Fruit fly (Drosophila melanogaster): ENCODE measurements around the gene RanBP3.
A peak's percentile ranks its signal among the peaks of the same experiment; 100 is the strongest.

RanBP3 gene

DNA sequence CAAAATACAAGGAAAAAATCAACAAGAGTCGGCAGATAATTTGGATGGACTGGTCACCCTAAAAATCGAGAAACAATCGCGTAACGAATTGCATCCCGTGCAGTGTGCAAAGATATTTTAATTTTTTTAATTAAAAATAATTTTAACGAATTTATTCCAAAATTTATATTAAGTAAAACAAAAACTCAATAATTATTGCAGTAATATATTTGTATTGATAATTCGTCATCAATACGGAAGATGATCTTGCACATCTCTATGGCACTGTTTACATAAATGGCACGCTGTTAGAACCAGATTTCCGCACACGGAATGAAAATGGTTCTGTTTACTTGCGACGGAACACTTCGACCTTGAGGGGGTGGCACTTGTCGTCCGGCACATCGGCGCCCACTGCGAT is 20.2 kb upstream of the RanBP3 start, which contains the start of gene tst (continued):
- peak; percentile 95 for TF ChIP-seq Hr3 (GFP tag; optimal IDR thresholded peaks at IDR 0.05)
- peak; percentile 89 for TF ChIP-seq CG7556 (GFP tag; optimal IDR thresholded peaks at IDR 0.05)
- TF ChIP-seq CG7372 (GFP tag; IDR thresholded peaks at IDR 0.05): peak; percentile 97
- TF ChIP-seq CG12942 (GFP tag; optimal IDR thresholded peaks at IDR 0.05): peak; percentile 92
- TF ChIP-seq Dfd (GFP tag; optimal IDR thresholded peaks at IDR 0.05): no peak
- peak; percentile 68 for TF ChIP-seq CG8281 (tag; optimal IDR thresholded peaks at IDR 0.05)
- peak in 1 of 2 experiments; percentile 86 for TF ChIP-seq Eip74EF (GFP tag; optimal IDR thresholded peaks at IDR 0.05)
- peak in 1 of 2 experiments; percentile 36 for TF ChIP-seq insv (GFP tag; optimal IDR thresholded peaks at IDR 0.05)
- TF ChIP-seq CG15073 (GFP tag; optimal IDR thresholded peaks at IDR 0.05): peak; percentile 42
- TF ChIP-seq Atf6 (GFP tag; IDR thresholded peaks at IDR 0.05): peak; percentile 91
- TF ChIP-seq Dek (tag; optimal IDR thresholded peaks at IDR 0.05): peak; percentile 90
- TF ChIP-seq ro (GFP tag; IDR thresholded peaks at IDR 0.05): peak; percentile 94
- TF ChIP-seq br (optimal IDR thresholded peaks at IDR 0.05): no peak
- TF ChIP-seq CG12219 (GFP tag; optimal IDR thresholded peaks at IDR 0.05): peak; percentile 40
- TF ChIP-seq CG18599 (GFP tag; optimal IDR thresholded peaks at IDR 0.05): peak; percentile 90
- TF ChIP-seq CG7271 (tag; optimal IDR thresholded peaks at IDR 0.05): peak; percentile 87
- peak; percentile 89 for TF ChIP-seq Fer1 (GFP tag; optimal IDR thresholded peaks at IDR 0.05)
- TF ChIP-seq pho (GFP tag; optimal IDR thresholded peaks at IDR 0.05): peak; percentile 19
- peak; percentile 95 for TF ChIP-seq nmo (GFP tag; optimal IDR thresholded peaks at IDR 0.05)
- peak; percentile 93 for TF ChIP-seq CG17612 (GFP tag; IDR thresholded peaks at IDR 0.05)
- TF ChIP-seq al (GFP tag; IDR thresholded peaks at IDR 0.05): peak; percentile 98
- TF ChIP-seq CG33213 (GFP tag; optimal IDR thresholded peaks at IDR 0.05): peak; percentile 24
- no peak for TF ChIP-seq CG4707 (GFP tag; optimal IDR thresholded peaks at IDR 0.05)
- peak; percentile 67 to 87 for TF ChIP-seq Pdp1 (GFP tag; optimal IDR thresholded peaks at IDR 0.05)
- TF ChIP-seq CG4730 (GFP tag; IDR thresholded peaks at IDR 0.05): peak; percentile 96
- TF ChIP-seq CG12299 (tag; optimal IDR thresholded peaks at IDR 0.05): peak; percentile 78
- peak; percentile 16 for TF ChIP-seq tx (GFP tag; optimal IDR thresholded peaks at IDR 0.05)
- TF ChIP-seq CG7987 (GFP tag; optimal IDR thresholded peaks at IDR 0.05): peak; percentile 75
- peak; percentile 83 for TF ChIP-seq CG18764 (GFP tag; optimal IDR thresholded peaks at IDR 0.05)
- TF ChIP-seq Bdp1 (GFP tag; optimal IDR thresholded peaks at IDR 0.05): peak; percentile 36
- peak; percentile 46 for TF ChIP-seq Dref (GFP tag; IDR thresholded peaks at IDR 0.05)
- TF ChIP-seq Ets65A (GFP tag): peak; percentile 92
- no peak for TF ChIP-seq CG3163 (GFP tag; optimal IDR thresholded peaks at IDR 0.05)
- TF ChIP-seq pum (GFP tag; optimal IDR thresholded peaks at IDR 0.05): peak; percentile 53
- TF ChIP-seq Nf-YB (GFP tag; optimal IDR thresholded peaks at IDR 0.05): peak; percentile 69
- peak; percentile 20 for TF ChIP-seq Dp (GFP tag; optimal IDR thresholded peaks at IDR 0.05)
- TF ChIP-seq CG30020 (tag; optimal IDR thresholded peaks at IDR 0.05): peak; percentile 72
- TF ChIP-seq otp (GFP tag; IDR thresholded peaks at IDR 0.05): peak; percentile 88; the same call in 2 of the 3 replicates
- TF ChIP-seq CG6175 (GFP tag; IDR thresholded peaks at IDR 0.05): peak; percentile 88
- peak; percentile 78 for TF ChIP-seq CG18619 (GFP tag; optimal IDR thresholded peaks at IDR 0.05)
- peak; percentile 78 for TF ChIP-seq CG2202 (tag; optimal IDR thresholded peaks at IDR 0.05)
- peak; percentile 88 for TF ChIP-seq CG43689 (GFP tag; IDR thresholded peaks at IDR 0.05)
- TF ChIP-seq CG34224 (GFP tag; IDR thresholded peaks at IDR 0.05; ENCODE audit: partially characterized antibody): peak; percentile 45; the same call in 1 of the 3 replicates
- TF ChIP-seq slp2 (GFP tag; optimal IDR thresholded peaks at IDR 0.05): peak; percentile 12
- peak; percentile 88; the same call in 1 of the 2 replicates for TF ChIP-seq sim (GFP tag; IDR thresholded peaks at IDR 0.05)
- peak; percentile 61 for TF ChIP-seq CG10462 (GFP tag; optimal IDR thresholded peaks at IDR 0.05)
- no peak for TF ChIP-seq CG17568 (GFP tag; optimal IDR thresholded peaks at IDR 0.05)
- peak; percentile 53 for TF ChIP-seq HLH54F (GFP tag; optimal IDR thresholded peaks at IDR 0.05)
- peak; percentile 54 for TF ChIP-seq CG13624 (GFP tag; optimal IDR thresholded peaks at IDR 0.05)
- TF ChIP-seq Xrp1 (GFP tag; IDR thresholded peaks at IDR 0.05): peak; percentile 98
- TF ChIP-seq Lpt (GFP tag; optimal IDR thresholded peaks at IDR 0.05): no peak
- TF ChIP-seq aop (GFP tag; IDR thresholded peaks at IDR 0.05): peak; percentile 56
